Fruit fly (Drosophila melanogaster) whole organism, embryonic: ENCODE measurements around the gene CG5254.

Experiments used
- Atf3 ChIP-seq: fragments of 200-800 bp; sonication (Bioruptor generic); optimal IDR thresholded peaks from 3 replicates; lab custom pipeline; 2016; ENCODE audit warnings: missing biosample characterization, missing genetic modification characterization
- C15 ChIP-seq: fragments of 200-800 bp; sonication (Bioruptor generic); IDR thresholded peaks from 3 replicates; pipeline ENCODE4 v1.3.6; 2022; ENCODE audit warnings: missing biosample characterization, missing genetic modification characterization
- CG10654 ChIP-seq: fragments of 200-800 bp; sonication (Bioruptor generic); optimal IDR thresholded peaks from 2 replicates; lab custom pipeline; 2016; ENCODE audit warnings: missing biosample characterization, missing genetic modification characterization
- CG13287 ChIP-seq: fragments of 200-800 bp; sonication (Bioruptor generic); IDR thresholded peaks from 2 replicates; pipeline ENCODE4 v1.3.6; 2022; ENCODE audit warnings: missing biosample characterization, missing genetic modification characterization; ENCODE audit not compliant: partially characterized antibody
- CG14860 ChIP-seq: fragments of 200-800 bp; sonication (Bioruptor generic); IDR thresholded peaks from 3 replicates; pipeline ENCODE4 v1.3.6; 2022; ENCODE audit warnings: missing biosample characterization, missing genetic modification characterization; ENCODE audit not compliant: partially characterized antibody
- CG18599 ChIP-seq: fragments of 200-800 bp; sonication (Bioruptor generic); optimal IDR thresholded peaks from 3 replicates; lab custom pipeline; 2017; ENCODE audit warnings: missing biosample characterization, missing genetic modification characterization, mild to moderate bottlenecking, moderate library complexity, missing genetic modification reagents
- CG2120 ChIP-seq: fragments of 200-800 bp; sonication (Bioruptor generic); optimal IDR thresholded peaks from 3 replicates; lab custom pipeline; 2016; ENCODE audit warnings: missing biosample characterization, missing genetic modification characterization
- CG2889 ChIP-seq: fragments of 200-800 bp; sonication (Bioruptor generic); IDR thresholded peaks from 3 replicates; pipeline ENCODE4 v1.3.6; 2022; ENCODE audit warnings: missing biosample characterization, missing genetic modification characterization
- CG3281 ChIP-seq: fragments of 200-800 bp; sonication (Bioruptor generic); optimal IDR thresholded peaks from 3 replicates; lab custom pipeline; 2017; ENCODE audit warnings: missing biosample characterization, mild to moderate bottlenecking, missing genetic modification characterization
- CG4424 ChIP-seq: fragments of 200-800 bp; sonication (Bioruptor generic); optimal IDR thresholded peaks from 3 replicates; lab custom pipeline; 2016; ENCODE audit warnings: missing biosample characterization, missing genetic modification characterization
- CG4707 ChIP-seq: fragments of 200-800 bp; sonication (Bioruptor generic); optimal IDR thresholded peaks from 2 replicates; lab custom pipeline; 2018; ENCODE audit warnings: missing biosample characterization, mild to moderate bottlenecking, missing genetic modification characterization, moderate library complexity
- CG6765 ChIP-seq: fragments of 200-800 bp; sonication (Bioruptor generic); optimal IDR thresholded peaks from 3 replicates; lab custom pipeline; 2017; ENCODE audit warnings: missing biosample characterization, mild to moderate bottlenecking, missing genetic modification characterization
- CG6791 ChIP-seq: fragments of 200-800 bp; sonication (Bioruptor generic); IDR thresholded peaks from 3 replicates; pipeline ENCODE4 v1.3.6; 2022; ENCODE audit warnings: missing biosample characterization, missing genetic modification characterization; ENCODE audit not compliant: partially characterized antibody
- CG7963 ChIP-seq: fragments of 200-800 bp; sonication (Bioruptor generic); IDR thresholded peaks from 3 replicates; pipeline ENCODE4 v1.3.6; 2022; ENCODE audit warnings: missing biosample characterization, missing genetic modification characterization; ENCODE audit not compliant: partially characterized antibody
- CG8478 ChIP-seq: fragments of >200 bp; optimal IDR thresholded peaks from 2 replicates; lab custom pipeline; 2018
- CG9609 ChIP-seq: fragments of 200-800 bp; sonication (Bioruptor generic); optimal IDR thresholded peaks from 3 replicates; lab custom pipeline; 2016; ENCODE audit warnings: missing biosample characterization, missing genetic modification characterization
- Doc3 ChIP-seq: fragments of 200-800 bp; sonication (Bioruptor generic); IDR thresholded peaks from 3 replicates; pipeline ENCODE4 v1.3.6; 2022; ENCODE audit warnings: missing biosample characterization, missing genetic modification characterization; ENCODE audit not compliant: partially characterized antibody
- GATAe ChIP-seq: fragments of 200-800 bp; sonication (Bioruptor generic); conservative IDR thresholded peaks from 2 replicates; pipeline ENCODE4 v1.3.6; 2022; ENCODE audit warnings: missing biosample characterization, missing genetic modification characterization
- Gug ChIP-seq: fragments of 200-800 bp; sonication (Bioruptor generic); IDR thresholded peaks from 4 replicates; pipeline ENCODE4 v1.3.6; 2022; ENCODE audit warnings: missing biosample characterization, missing genetic modification characterization
- HLH4C ChIP-seq: fragments of 200-800 bp; sonication (Bioruptor generic); IDR thresholded peaks from 3 replicates; pipeline ENCODE4 v1.3.6; 2022; ENCODE audit warnings: missing biosample characterization, missing genetic modification characterization; ENCODE audit not compliant: partially characterized antibody
- Hr3 ChIP-seq: fragments of 200-800 bp; sonication (Bioruptor generic); optimal IDR thresholded peaks from 3 replicates; lab custom pipeline; 2016; ENCODE audit warnings: missing biosample characterization, missing genetic modification characterization
- MTF-1 ChIP-seq: fragments of 200-800 bp; sonication (Bioruptor generic); optimal IDR thresholded peaks from 2 replicates; lab custom pipeline; 2018; ENCODE audit warnings: missing biosample characterization, mild to moderate bottlenecking, missing genetic modification characterization, borderline replicate concordance
- Max ChIP-seq: fragments of 200-800 bp; sonication (Bioruptor generic); optimal IDR thresholded peaks from 2 replicates; lab custom pipeline; 2016; ENCODE audit warnings: missing biosample characterization, mild to moderate bottlenecking, missing genetic modification characterization
- Meics ChIP-seq: fragments of 200-800 bp; sonication (Bioruptor generic); optimal IDR thresholded peaks from 2 replicates; lab custom pipeline; 2017; ENCODE audit warnings: missing biosample characterization, mild to moderate bottlenecking, missing genetic modification characterization
- Poxn ChIP-seq: fragments of 200-800 bp; sonication (Bioruptor generic); IDR thresholded peaks from 2 replicates; pipeline ENCODE4 v1.3.6; 2022; ENCODE audit warnings: missing biosample characterization, missing genetic modification characterization
- Ptx1 ChIP-seq: fragments of 200-800 bp; sonication (Bioruptor generic); IDR thresholded peaks from 2 replicates; pipeline ENCODE4 v1.3.6; 2022; ENCODE audit warnings: missing biosample characterization, missing genetic modification characterization
- Sry-β ChIP-seq: fragments of 200-800 bp; sonication (Bioruptor generic); optimal IDR thresholded peaks from 2 replicates; lab custom pipeline; 2018; ENCODE audit warnings: missing biosample characterization, mild to moderate bottlenecking, missing genetic modification characterization, moderate library complexity
- Sry-δ ChIP-seq: fragments of 200-800 bp; sonication (Bioruptor generic); optimal IDR thresholded peaks from 2 replicates; lab custom pipeline; 2016; ENCODE audit warnings: missing biosample characterization, missing genetic modification characterization
- amos ChIP-seq: fragments of 200-800 bp; sonication (Bioruptor generic); IDR thresholded peaks from 2 replicates; pipeline ENCODE4 v1.3.6; 2022; ENCODE audit warnings: missing biosample characterization, missing genetic modification characterization; ENCODE audit not compliant: partially characterized antibody
- aop ChIP-seq: fragments of 200-800 bp; sonication (Bioruptor generic); IDR thresholded peaks from 2 replicates; pipeline ENCODE4 v1.3.6; 2022; ENCODE audit warnings: missing biosample characterization, missing genetic modification characterization
- az2 ChIP-seq: fragments of 200-800 bp; sonication (Bioruptor generic); optimal IDR thresholded peaks from 3 replicates; lab custom pipeline; 2016; ENCODE audit warnings: missing biosample characterization, missing genetic modification characterization
- cg ChIP-seq: fragments of 200-800 bp; sonication (Bioruptor generic); optimal IDR thresholded peaks from 3 replicates; lab custom pipeline; 2019; ENCODE audit warnings: missing biosample characterization, mild to moderate bottlenecking, missing genetic modification characterization, moderate library complexity
- crp ChIP-seq, 2 experiments: fragments of 200-800 bp; sonication (Bioruptor generic); optimal IDR thresholded peaks; 2 replicates in 1 of 2; 3 replicates in 1 of 2; lab custom pipeline; 2017; ENCODE audit warnings: missing biosample characterization in 2 of 2, missing genetic modification characterization in 2 of 2, mild to moderate bottlenecking in 1 of 2, moderate library complexity in 1 of 2
- gt ChIP-seq: fragments of 200-800 bp; sonication (Bioruptor generic); IDR thresholded peaks from 2 replicates; pipeline ENCODE4 v1.3.6; 2022; ENCODE audit warnings: missing biosample characterization, missing genetic modification characterization
- jing ChIP-seq: fragments of 200-800 bp; sonication (Bioruptor generic); optimal IDR thresholded peaks from 2 replicates; lab custom pipeline; 2018; ENCODE audit warnings: missing biosample characterization, mild to moderate bottlenecking, missing genetic modification characterization
- lmd ChIP-seq: fragments of 200-800 bp; sonication (Bioruptor generic); IDR thresholded peaks from 2 replicates; pipeline ENCODE4 v1.3.6; 2022; ENCODE audit warnings: missing biosample characterization, missing genetic modification characterization
- mld ChIP-seq: fragments of 200-800 bp; sonication (Bioruptor generic); IDR thresholded peaks from 3 replicates; pipeline ENCODE4 v1.3.6; 2022; ENCODE audit warnings: missing biosample characterization, missing genetic modification characterization; ENCODE audit not compliant: partially characterized antibody
- nerfin-2 ChIP-seq: fragments of 200-800 bp; sonication (Bioruptor generic); IDR thresholded peaks from 2 replicates; pipeline ENCODE4 v1.3.6; 2022; ENCODE audit warnings: missing biosample characterization, missing genetic modification characterization; ENCODE audit not compliant: partially characterized antibody
- oc ChIP-seq: fragments of 200-800 bp; sonication (Bioruptor generic); optimal IDR thresholded peaks from 2 replicates; lab custom pipeline; 2018; ENCODE audit warnings: missing biosample characterization, mild to moderate bottlenecking, missing genetic modification characterization, moderate library complexity
- onecut ChIP-seq: fragments of 200-800 bp; sonication (Bioruptor generic); IDR thresholded peaks from 2 replicates; pipeline ENCODE4 v1.3.6; 2022; ENCODE audit warnings: missing biosample characterization, missing genetic modification characterization
- p53 ChIP-seq: fragments of 200-800 bp; sonication (Bioruptor generic); optimal IDR thresholded peaks from 2 replicates; lab custom pipeline; 2016; ENCODE audit warnings: missing biosample characterization, missing genetic modification characterization
- phol ChIP-seq: fragments of 200-800 bp; sonication (Bioruptor generic); optimal IDR thresholded peaks from 3 replicates; lab custom pipeline; 2018; ENCODE audit warnings: missing biosample characterization, mild to moderate bottlenecking, missing genetic modification characterization, moderate library complexity
- tio ChIP-seq: fragments of 200-800 bp; sonication (Bioruptor generic); optimal IDR thresholded peaks from 2 replicates; lab custom pipeline; 2017; ENCODE audit warnings: missing biosample characterization, missing genetic modification characterization, inconsistent platforms
- trem ChIP-seq: fragments of 200-800 bp; optimal IDR thresholded peaks from 3 replicates; lab custom pipeline; 2019; ENCODE audit warnings: missing biosample characterization, mild to moderate bottlenecking, missing genetic modification characterization, moderate library complexity
- unpg ChIP-seq: fragments of 200-800 bp; sonication (Bioruptor generic); optimal IDR thresholded peaks from 3 replicates; lab custom pipeline; 2018; ENCODE audit warnings: missing biosample characterization, mild to moderate bottlenecking, missing genetic modification characterization, moderate library complexity
- usp ChIP-seq: fragments of >200 bp; optimal IDR thresholded peaks from 2 replicates; lab custom pipeline; 2017; ENCODE audit warnings: missing biosample characterization, missing genetic modification characterization
- vnd ChIP-seq: fragments of 200-800 bp; sonication (Bioruptor generic); IDR thresholded peaks from 3 replicates; pipeline ENCODE4 v1.3.6; 2022; ENCODE audit warnings: missing biosample characterization, missing genetic modification characterization; ENCODE audit not compliant: partially characterized antibody
- zf30C ChIP-seq: fragments of 200-800 bp; sonication (Bioruptor generic); optimal IDR thresholded peaks from 3 replicates; lab custom pipeline; 2018; ENCODE audit warnings: missing biosample characterization, mild to moderate bottlenecking, missing genetic modification characterization
- zfh1 ChIP-seq: fragments of 200-800 bp; sonication (Bioruptor generic); IDR thresholded peaks from 3 replicates; pipeline ENCODE4 v1.3.6; 2022; ENCODE audit warnings: missing biosample characterization, missing genetic modification characterization

The CG5254 gene

DNA sequence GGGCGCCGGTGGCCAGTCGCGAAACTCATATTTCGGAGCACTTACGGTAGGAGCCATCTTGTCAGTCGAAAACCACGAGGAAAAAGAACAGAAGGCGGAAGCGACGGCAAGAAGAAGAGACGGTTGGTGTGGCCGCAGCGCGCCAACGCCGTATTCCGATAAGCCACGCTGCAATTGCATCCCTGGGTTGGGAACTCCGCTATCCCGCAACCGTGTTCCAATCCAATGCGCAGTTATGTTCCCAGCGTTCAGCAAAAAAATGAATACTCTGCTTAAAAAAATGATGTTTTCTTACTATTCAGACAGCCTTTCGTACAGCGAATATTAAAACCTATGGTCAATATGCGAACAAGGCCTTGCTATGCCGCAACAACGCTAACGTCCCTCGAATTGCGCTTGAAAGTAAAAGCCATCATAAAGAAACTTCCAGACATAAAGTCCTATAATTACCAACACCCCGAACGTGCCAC is 14.9 kb downstream of the CG5254 start, which contains the start of gene RpL22 (continued):
- TF ChIP-seq CG8478 (lab: Kevin White, UChicago): no peak
- peak; percentile 91 for TF ChIP-seq phol
- TF ChIP-seq jing (GFP tag; lab: Kevin White, UChicago): peak; percentile 60
- peak; percentile 94 for TF ChIP-seq p53 (GFP tag; lab: Kevin White, UChicago)
- no peak for TF ChIP-seq CG7963
- TF ChIP-seq Hr3 (GFP tag; lab: Kevin White, UChicago): peak; percentile 67
- peak; percentile 89 for TF ChIP-seq zfh1 (GFP tag; lab: Robert Waterston, UW)
- no peak for TF ChIP-seq CG14860 (GFP tag; lab: Robert Waterston, UW)
- no peak for TF ChIP-seq Poxn (GFP tag; lab: Robert Waterston, UW)
- peak; percentile 71 for TF ChIP-seq Atf3 (GFP tag; lab: Kevin White, UChicago)
- TF ChIP-seq MTF-1: peak; percentile 93
- peak; percentile 89 for TF ChIP-seq trem (tag; lab: Kevin White, UChicago)
- no peak for TF ChIP-seq usp (GFP tag; lab: Kevin White, UChicago)
- peak; percentile 79 for TF ChIP-seq unpg
- TF ChIP-seq Sry-β (GFP tag; lab: Kevin White, UChicago): peak; percentile 33
- TF ChIP-seq mld: no peak
- no peak for TF ChIP-seq aop (GFP tag; lab: Robert Waterston, UW)
- TF ChIP-seq GATAe (GFP tag; lab: Robert Waterston, UW): peak; percentile 70
- TF ChIP-seq lmd: peak; percentile 67
- peak; percentile 91 for TF ChIP-seq CG18599 (GFP tag; lab: Kevin White, UChicago)
- peak; percentile 84 for TF ChIP-seq CG10654 (GFP tag; lab: Kevin White, UChicago)
- TF ChIP-seq Doc3 (GFP tag; lab: Robert Waterston, UW): no peak
- peak; percentile 73 for TF ChIP-seq oc
- peak; percentile 86 for TF ChIP-seq CG3281
- no peak for TF ChIP-seq vnd (GFP tag; lab: Robert Waterston, UW)
- peak; percentile 59 for TF ChIP-seq CG13287 (GFP tag; lab: Robert Waterston, UW)
- TF ChIP-seq nerfin-2: no peak
- peak; percentile 81 for TF ChIP-seq CG4424
- TF ChIP-seq C15 (GFP tag; lab: Robert Waterston, UW): peak; percentile 73; the same call in 1 of the 3 replicates
- peak; percentile 95 for TF ChIP-seq CG6765 (GFP tag; lab: Kevin White, UChicago)
- peak; percentile 54; the same call in 1 of the 3 replicates for TF ChIP-seq CG2889 (GFP tag; lab: Robert Waterston, UW)
- TF ChIP-seq cg (GFP tag; lab: Kevin White, UChicago): no peak
- peak; percentile 37; the same call in 1 of the 3 replicates for TF ChIP-seq HLH4C (GFP tag; lab: Robert Waterston, UW)
- TF ChIP-seq Meics (GFP tag; lab: Kevin White, UChicago): peak; percentile 94
- peak; percentile 63; the same call in 1 of the 2 replicates for TF ChIP-seq gt (GFP tag; lab: Robert Waterston, UW)
- peak; percentile 87 for TF ChIP-seq CG9609 (GFP tag; lab: Kevin White, UChicago)
- TF ChIP-seq CG2120: peak; percentile 74
- TF ChIP-seq Ptx1 (GFP tag; lab: Robert Waterston, UW): peak; percentile 80
- TF ChIP-seq onecut (GFP tag; lab: Robert Waterston, UW): peak; percentile 91
- TF ChIP-seq crp (GFP tag; optimal IDR thresholded peaks at IDR 0.05; lab: Kevin White, UChicago): peak in 1 of 2 experiments; percentile 67
- no peak for TF ChIP-seq tio (GFP tag; lab: Kevin White, UChicago)
- TF ChIP-seq Gug (GFP tag; lab: Robert Waterston, UW): peak; percentile 51; the same call in 2 of the 4 replicates
- peak; percentile 80 for TF ChIP-seq Sry-δ
- peak; percentile 83 for TF ChIP-seq CG4707 (GFP tag; lab: Kevin White, UChicago)
- peak; percentile 59; the same call in 1 of the 3 replicates for TF ChIP-seq CG6791 (GFP tag; lab: Robert Waterston, UW)
- TF ChIP-seq Max: peak; percentile 89
- TF ChIP-seq az2: peak; percentile 44
- peak; percentile 45 for TF ChIP-seq zf30C (GFP tag; lab: Kevin White, UChicago)
- peak; percentile 56 for TF ChIP-seq amos
